Fruit fly (Drosophila melanogaster) whole organism, embryonic: ENCODE results near the gene CG11843.

ENCODE experiments used
- Bteb2 ChIP-seq: fragments of 200-800 bp; sonication (Bioruptor generic); optimal IDR thresholded peaks from 2 replicates; lab custom pipeline; 2016; ENCODE audit warnings: missing biosample characterization, missing genetic modification characterization
- CG10979 ChIP-seq: fragments of 200-800 bp; sonication (Bioruptor generic); optimal IDR thresholded peaks from 2 replicates; lab custom pipeline; 2018; ENCODE audit warnings: missing biosample characterization, mild to moderate bottlenecking, missing genetic modification characterization, moderate library complexity
- CG11247 ChIP-seq: fragments of 200-800 bp; sonication (Bioruptor generic); IDR thresholded peaks from 2 replicates; pipeline ENCODE4 v1.3.6; 2022; ENCODE audit warnings: missing biosample characterization, missing genetic modification characterization
- CG11456 ChIP-seq: fragments of 200-800 bp; sonication (Bioruptor generic); IDR thresholded peaks from 3 replicates; pipeline ENCODE4 v1.3.6; 2022; ENCODE audit warnings: missing biosample characterization, missing genetic modification characterization
- CG11723 ChIP-seq: fragments of 200-800 bp; sonication (Bioruptor generic); optimal IDR thresholded peaks from 2 replicates; lab custom pipeline; 2017; ENCODE audit warnings: missing biosample characterization, mild to moderate bottlenecking, missing genetic modification characterization
- CG12104 ChIP-seq: fragments of 200-800 bp; sonication (Bioruptor generic); optimal IDR thresholded peaks from 3 replicates; lab custom pipeline; 2016; ENCODE audit warnings: missing biosample characterization, missing genetic modification characterization
- CG17802 ChIP-seq: fragments of 200-800 bp; sonication (Bioruptor generic); optimal IDR thresholded peaks from 2 replicates; lab custom pipeline; 2018; ENCODE audit warnings: missing biosample characterization, mild to moderate bottlenecking, missing genetic modification characterization, moderate library complexity
- CG17912 ChIP-seq: fragments of 200-800 bp; sonication (Bioruptor generic); optimal IDR thresholded peaks from 2 replicates; lab custom pipeline; 2018; ENCODE audit warnings: missing biosample characterization, mild to moderate bottlenecking, missing genetic modification characterization
- CG2202 ChIP-seq: fragments of 200-800 bp; sonication (Bioruptor generic); optimal IDR thresholded peaks from 2 replicates; lab custom pipeline; 2018; ENCODE audit warnings: missing biosample characterization, mild to moderate bottlenecking, missing genetic modification characterization
- CG2712 ChIP-seq: fragments of 200-800 bp; optimal IDR thresholded peaks from 3 replicates; lab custom pipeline; 2019; ENCODE audit warnings: missing biosample characterization, mild to moderate bottlenecking, missing genetic modification characterization, moderate library complexity
- CG2875 ChIP-seq: fragments of 200-800 bp; sonication (Bioruptor generic); optimal IDR thresholded peaks from 2 replicates; lab custom pipeline; 2017; ENCODE audit warnings: missing biosample characterization, mild to moderate bottlenecking, missing genetic modification characterization, missing genetic modification reagents
- CG32772 ChIP-seq: fragments of 200-800 bp; sonication (Bioruptor generic); IDR thresholded peaks from 2 replicates; pipeline ENCODE4 v1.3.6; 2022; ENCODE audit warnings: missing biosample characterization, missing genetic modification characterization
- CG34376 ChIP-seq: fragments of 200-800 bp; sonication (Bioruptor generic); optimal IDR thresholded peaks from 2 replicates; lab custom pipeline; 2018; ENCODE audit warnings: missing biosample characterization, mild to moderate bottlenecking, missing genetic modification characterization
- CG4282 ChIP-seq: fragments of 200-800 bp; sonication (Bioruptor generic); optimal IDR thresholded peaks from 2 replicates; lab custom pipeline; 2016; ENCODE audit warnings: missing biosample characterization, missing genetic modification characterization
- CG4707 ChIP-seq: fragments of 200-800 bp; sonication (Bioruptor generic); optimal IDR thresholded peaks from 2 replicates; lab custom pipeline; 2018; ENCODE audit warnings: missing biosample characterization, mild to moderate bottlenecking, missing genetic modification characterization, moderate library complexity
- CG6765 ChIP-seq: fragments of 200-800 bp; sonication (Bioruptor generic); optimal IDR thresholded peaks from 3 replicates; lab custom pipeline; 2017; ENCODE audit warnings: missing biosample characterization, mild to moderate bottlenecking, missing genetic modification characterization
- CG9609 ChIP-seq: fragments of 200-800 bp; sonication (Bioruptor generic); optimal IDR thresholded peaks from 3 replicates; lab custom pipeline; 2016; ENCODE audit warnings: missing biosample characterization, missing genetic modification characterization
- CG9876 ChIP-seq: fragments of 200-800 bp; sonication (Bioruptor generic); optimal IDR thresholded peaks from 2 replicates; lab custom pipeline; 2016; ENCODE audit warnings: missing biosample characterization, missing genetic modification characterization
- Deaf1 ChIP-seq: fragments of 200-800 bp; optimal IDR thresholded peaks from 3 replicates; lab custom pipeline; 2019; ENCODE audit warnings: missing biosample characterization, mild to moderate bottlenecking, missing genetic modification characterization, moderate library complexity
- Dip3 ChIP-seq: fragments of 200-800 bp; sonication (Bioruptor generic); optimal IDR thresholded peaks from 3 replicates; lab custom pipeline; 2016; ENCODE audit warnings: missing biosample characterization, missing genetic modification characterization
- Dref ChIP-seq: fragments of 200-800 bp; sonication (Bioruptor generic); IDR thresholded peaks from 2 replicates; pipeline ENCODE4 v1.3.6; 2022; ENCODE audit warnings: missing biosample characterization, missing genetic modification characterization
- Ets65A ChIP-seq: fragments of 200-800 bp; sonication (Bioruptor generic); peaks from one replicate; lab custom pipeline; 2016; ENCODE audit warnings: missing biosample characterization, missing genetic modification characterization
- Ets97D ChIP-seq: fragments of 200-800 bp; sonication (Bioruptor generic); optimal IDR thresholded peaks from 3 replicates; lab custom pipeline; 2016; ENCODE audit warnings: missing biosample characterization, missing genetic modification characterization
- HLH4C ChIP-seq: fragments of 200-800 bp; sonication (Bioruptor generic); IDR thresholded peaks from 3 replicates; pipeline ENCODE4 v1.3.6; 2022; ENCODE audit warnings: missing biosample characterization, missing genetic modification characterization; ENCODE audit not compliant: partially characterized antibody
- Hey ChIP-seq: fragments of 200-800 bp; sonication (Bioruptor generic); optimal IDR thresholded peaks from 3 replicates; lab custom pipeline; 2018; ENCODE audit warnings: missing biosample characterization, mild to moderate bottlenecking, missing genetic modification characterization
- Stat92E ChIP-seq, 3 experiments: fragments of >200 bp in 2 of 3; fragments of 200-800 bp in 1 of 3; sonication (Bioruptor generic) in 1 of 3; optimal IDR thresholded peaks; 2 replicates each; lab custom pipeline; 2017 to 2019; ENCODE audit warnings: missing biosample characterization in 3 of 3, missing genetic modification characterization in 3 of 3, mild to moderate bottlenecking in 1 of 3, moderate library complexity in 1 of 3
- Taf1 ChIP-seq: fragments of 200-800 bp; sonication (Bioruptor generic); IDR thresholded peaks from 2 replicates; pipeline ENCODE4 v1.3.6; 2022; ENCODE audit warnings: missing biosample characterization, missing genetic modification characterization
- cas ChIP-seq: fragments of 200-800 bp; sonication (Bioruptor generic); IDR thresholded peaks from 2 replicates; pipeline ENCODE4 v1.3.6; 2022; ENCODE audit warnings: missing biosample characterization, missing genetic modification characterization
- cg ChIP-seq: fragments of 200-800 bp; sonication (Bioruptor generic); optimal IDR thresholded peaks from 3 replicates; lab custom pipeline; 2019; ENCODE audit warnings: missing biosample characterization, mild to moderate bottlenecking, missing genetic modification characterization, moderate library complexity
- chinmo ChIP-seq: fragments of 200-800 bp; sonication (Bioruptor generic); IDR thresholded peaks from 4 replicates; pipeline ENCODE4 v1.3.6; 2022; ENCODE audit warnings: missing biosample characterization, missing genetic modification characterization; ENCODE audit not compliant: partially characterized antibody
- dmrt11E ChIP-seq: fragments of 200-800 bp; sonication (Bioruptor generic); optimal IDR thresholded peaks from 3 replicates; lab custom pipeline; 2018; ENCODE audit warnings: missing biosample characterization, mild to moderate bottlenecking, missing genetic modification characterization, moderate library complexity
- emc ChIP-seq: fragments of 200-800 bp; sonication (Bioruptor generic); optimal IDR thresholded peaks from 2 replicates; lab custom pipeline; 2016; ENCODE audit warnings: missing biosample characterization, missing genetic modification characterization
- ems ChIP-seq: fragments of 200-800 bp; sonication (Bioruptor generic); optimal IDR thresholded peaks from 3 replicates; lab custom pipeline; 2016; ENCODE audit warnings: missing biosample characterization, missing genetic modification characterization
- fd102C ChIP-seq: fragments of 200-800 bp; sonication (Bioruptor generic); optimal IDR thresholded peaks from 2 replicates; lab custom pipeline; 2018; ENCODE audit warnings: missing biosample characterization, mild to moderate bottlenecking, missing genetic modification characterization, moderate library complexity
- grau ChIP-seq: fragments of 200-800 bp; optimal IDR thresholded peaks from 3 replicates; lab custom pipeline; 2019; ENCODE audit warnings: missing biosample characterization, mild to moderate bottlenecking, missing genetic modification characterization, moderate library complexity
- grn ChIP-seq: fragments of 200-800 bp; sonication (Bioruptor generic); optimal IDR thresholded peaks from 3 replicates; lab custom pipeline; 2017; ENCODE audit warnings: missing biosample characterization, missing genetic modification characterization
- jigr1 ChIP-seq: fragments of 200-800 bp; sonication (Bioruptor generic); IDR thresholded peaks from 3 replicates; pipeline ENCODE4 v1.3.6; 2022; ENCODE audit warnings: missing biosample characterization, missing genetic modification characterization
- mam ChIP-seq: fragments of 200-800 bp; sonication (Bioruptor generic); optimal IDR thresholded peaks from 3 replicates; lab custom pipeline; 2016; ENCODE audit warnings: missing biosample characterization, missing genetic modification characterization
- nau ChIP-seq: fragments of 200-800 bp; sonication (Bioruptor generic); optimal IDR thresholded peaks from 3 replicates; lab custom pipeline; 2017; ENCODE audit warnings: missing biosample characterization, mild to moderate bottlenecking, missing genetic modification characterization, missing genetic modification reagents
- pita ChIP-seq: fragments of 200-800 bp; sonication (Bioruptor generic); optimal IDR thresholded peaks from 2 replicates; lab custom pipeline; 2017; ENCODE audit warnings: missing biosample characterization, mild to moderate bottlenecking, missing genetic modification characterization
- prd ChIP-seq, 3 experiments: fragments of >200 bp in 2 of 3; fragments of 200-800 bp in 1 of 3; sonication (Bioruptor generic) in 1 of 3; optimal IDR thresholded peaks in 2 of 3; IDR thresholded peaks in 1 of 3; 2 replicates in 2 of 3; 3 replicates in 1 of 3; pipeline versions ENCODE4 v1.3.6 to Lab custom; 2017 to 2022; ENCODE audit warnings: missing biosample characterization in 1 of 3, missing genetic modification characterization in 1 of 3
- ro ChIP-seq: fragments of 200-800 bp; sonication (Bioruptor generic); IDR thresholded peaks from 2 replicates; pipeline ENCODE4 v1.3.6; 2022; ENCODE audit warnings: missing biosample characterization, missing genetic modification characterization
- schlank ChIP-seq: fragments of 200-800 bp; sonication (Bioruptor generic); optimal IDR thresholded peaks from 2 replicates; lab custom pipeline; 2018; ENCODE audit warnings: missing biosample characterization, mild to moderate bottlenecking, missing genetic modification characterization
- scrt ChIP-seq: fragments of 200-800 bp; sonication (Bioruptor generic); optimal IDR thresholded peaks from 2 replicates; lab custom pipeline; 2018; ENCODE audit warnings: missing biosample characterization, mild to moderate bottlenecking, missing genetic modification characterization, moderate library complexity
- sd ChIP-seq: fragments of 200-800 bp; sonication (Bioruptor generic); optimal IDR thresholded peaks from 3 replicates; lab custom pipeline; 2018; ENCODE audit warnings: missing biosample characterization, mild to moderate bottlenecking, missing genetic modification characterization, moderate library complexity
- sisA ChIP-seq: fragments of 200-800 bp; sonication (Bioruptor generic); IDR thresholded peaks from 2 replicates; pipeline ENCODE4 v1.3.6; 2022; ENCODE audit warnings: missing biosample characterization, missing genetic modification characterization
- slp2 ChIP-seq: fragments of 200-800 bp; sonication (Bioruptor generic); optimal IDR thresholded peaks from 2 replicates; lab custom pipeline; 2016; ENCODE audit warnings: missing biosample characterization, missing genetic modification characterization
- tx ChIP-seq: fragments of 200-800 bp; sonication (Bioruptor generic); optimal IDR thresholded peaks from 2 replicates; lab custom pipeline; 2016; ENCODE audit warnings: missing biosample characterization, missing genetic modification characterization
- vvl ChIP-seq: fragments of 200-800 bp; sonication (Bioruptor generic); IDR thresholded peaks from 2 replicates; pipeline ENCODE4 v1.3.6; 2022; ENCODE audit warnings: missing biosample characterization, missing genetic modification characterization

The CG11843 gene

DNA sequence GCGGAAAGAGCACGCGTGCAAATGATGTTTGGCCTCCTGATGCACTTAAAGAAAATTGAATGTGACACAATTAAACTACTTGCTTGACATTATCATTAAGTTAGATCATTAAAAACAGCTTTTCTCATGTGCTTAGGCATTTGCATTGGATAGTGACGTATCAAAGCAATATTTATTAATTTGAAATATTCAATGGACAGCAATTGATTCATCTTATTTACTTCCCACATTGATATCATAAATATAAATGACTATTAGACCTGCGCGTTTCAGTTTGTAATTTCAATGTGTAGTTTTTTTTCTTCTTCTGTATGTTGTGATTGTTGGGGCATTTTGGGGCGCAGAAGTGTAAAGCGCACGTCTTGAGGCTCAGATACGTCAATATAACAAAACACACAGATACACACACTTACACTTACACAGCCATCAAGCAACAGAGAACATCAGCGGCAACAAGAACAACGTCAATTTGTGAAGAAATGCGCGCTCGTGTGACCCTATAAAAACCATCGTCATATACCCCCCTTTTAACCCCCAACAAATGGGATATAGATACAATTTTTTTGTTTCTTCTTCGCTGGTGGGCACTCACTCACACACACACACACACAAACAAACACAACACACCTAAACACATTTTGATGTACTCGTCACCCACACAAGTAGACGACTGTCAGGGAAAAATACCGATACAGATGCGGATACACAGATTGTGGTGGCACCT is 35.0 kb downstream of the CG11843 start (continued):
- TF ChIP-seq sisA (GFP tag; lab: Robert Waterston, UW): peak; percentile 71
- peak; percentile 1 for TF ChIP-seq CG17802 (tag; lab: Kevin White, UChicago)
- peak; percentile 63 for TF ChIP-seq Bteb2
- TF ChIP-seq CG34376 (GFP tag; lab: Kevin White, UChicago): no peak
- TF ChIP-seq Ets97D (GFP tag; lab: Kevin White, UChicago): peak; percentile 4
- 0 out of 4 replicates have a peak, but pooled peaks have one; percentile 13 for TF ChIP-seq chinmo (GFP tag; lab: Robert Waterston, UW)
- TF ChIP-seq Hey: no peak
- TF ChIP-seq CG9609 (GFP tag; lab: Kevin White, UChicago): no peak
- TF ChIP-seq CG2712: peak; percentile 88
- peak; percentile 80 for TF ChIP-seq CG10979 (tag; lab: Kevin White, UChicago)
- TF ChIP-seq CG11456 (GFP tag; lab: Robert Waterston, UW): 0 out of 3 replicates have a peak, but pooled peaks have one; percentile 48
- no peak for TF ChIP-seq prd (optimal IDR thresholded peaks at IDR 0.05; lab: Kevin White, UChicago)
- TF ChIP-seq prd (GFP tag; IDR thresholded peaks at IDR 0.05; lab: Robert Waterston, UW): peak; percentile 79
- peak; percentile 17 for TF ChIP-seq Deaf1
- no peak for TF ChIP-seq CG17912 (GFP tag; lab: Kevin White, UChicago)
- no peak for TF ChIP-seq schlank (tag; lab: Kevin White, UChicago)
- no peak for TF ChIP-seq cas
- TF ChIP-seq CG11723: peak; percentile 56
- peak; percentile 75 for TF ChIP-seq grau (tag; lab: Kevin White, UChicago)
- no peak for TF ChIP-seq ro (GFP tag; lab: Robert Waterston, UW)
- TF ChIP-seq HLH4C (GFP tag; lab: Robert Waterston, UW): no peak
- TF ChIP-seq Taf1 (GFP tag; lab: Robert Waterston, UW): no peak
- TF ChIP-seq scrt: peak; percentile 55
- TF ChIP-seq mam (GFP tag; lab: Kevin White, UChicago): peak; percentile 42
- TF ChIP-seq jigr1 (GFP tag; lab: Robert Waterston, UW): peak; percentile 57; the same call in 1 of the 3 replicates
- TF ChIP-seq dmrt11E: peak; percentile 73
- no peak for TF ChIP-seq Stat92E (GFP tag; optimal IDR thresholded peaks at IDR 0.05; lab: Kevin White, UChicago)
- peak; percentile 37 for TF ChIP-seq CG4707 (GFP tag; lab: Kevin White, UChicago)
- TF ChIP-seq sd (tag; lab: Kevin White, UChicago): peak; percentile 58
- peak; percentile 50 for TF ChIP-seq CG2202
- TF ChIP-seq Dref (GFP tag; lab: Robert Waterston, UW): no peak
- no peak for TF ChIP-seq pita (GFP tag; lab: Kevin White, UChicago)
- TF ChIP-seq emc (GFP tag; lab: Kevin White, UChicago): no peak
- TF ChIP-seq vvl (GFP tag; lab: Robert Waterston, UW): peak; percentile 74
- TF ChIP-seq CG32772: no peak
- TF ChIP-seq cg (GFP tag; lab: Kevin White, UChicago): peak; percentile 93
- no peak for TF ChIP-seq CG11247 (GFP tag; lab: Robert Waterston, UW)
- TF ChIP-seq CG2875 (GFP tag; lab: Kevin White, UChicago): peak; percentile 72
- peak; percentile 71 for TF ChIP-seq nau
- TF ChIP-seq tx: peak; percentile 39
- peak; percentile 54 for TF ChIP-seq CG12104
- peak; percentile 48 for TF ChIP-seq Ets65A
- TF ChIP-seq CG4282 (GFP tag; lab: Kevin White, UChicago): no peak
- peak; percentile 31 for TF ChIP-seq Dip3 (GFP tag; lab: Kevin White, UChicago)
- no peak for TF ChIP-seq CG9876 (GFP tag; lab: Kevin White, UChicago)
- TF ChIP-seq slp2: peak; percentile 37
- TF ChIP-seq fd102C (GFP tag; lab: Kevin White, UChicago): no peak
- TF ChIP-seq grn (GFP tag; lab: Kevin White, UChicago): no peak
- TF ChIP-seq CG6765: peak; percentile 6
- TF ChIP-seq ems: peak; percentile 76
